Fruit fly (Drosophila melanogaster) whole organism, embryonic: ENCODE results near the gene CG5043.

ENCODE experiments used
- B-H1 ChIP-seq: fragments of 200-800 bp; sonication (Bioruptor generic); IDR thresholded peaks from 3 replicates; pipeline ENCODE4 v1.3.6; 2022; ENCODE audit warnings: missing biosample characterization, missing genetic modification characterization
- Bteb2 ChIP-seq: fragments of 200-800 bp; sonication (Bioruptor generic); optimal IDR thresholded peaks from 2 replicates; lab custom pipeline; 2016; ENCODE audit warnings: missing biosample characterization, missing genetic modification characterization
- CG10321 ChIP-seq: fragments of 200-800 bp; sonication (Bioruptor generic); IDR thresholded peaks from 2 replicates; pipeline ENCODE4 v1.3.6; 2022; ENCODE audit warnings: missing biosample characterization, missing genetic modification characterization
- CG10959 ChIP-seq: fragments of 200-800 bp; sonication (Bioruptor generic); IDR thresholded peaks from 2 replicates; pipeline ENCODE4 v1.3.6; 2022; ENCODE audit warnings: missing biosample characterization, missing genetic modification characterization
- CG11504 ChIP-seq: fragments of 200-800 bp; sonication (Bioruptor generic); optimal IDR thresholded peaks from 3 replicates; lab custom pipeline; 2019; ENCODE audit warnings: missing biosample characterization, mild to moderate bottlenecking, missing genetic modification characterization, moderate library complexity
- CG12299 ChIP-seq: fragments of 200-800 bp; sonication (Bioruptor generic); optimal IDR thresholded peaks from 2 replicates; lab custom pipeline; 2018; ENCODE audit warnings: missing biosample characterization, mild to moderate bottlenecking, missing genetic modification characterization
- CG12942 ChIP-seq: fragments of 200-800 bp; sonication (Bioruptor generic); optimal IDR thresholded peaks from 3 replicates; lab custom pipeline; 2016; ENCODE audit warnings: missing biosample characterization, missing genetic modification characterization
- CG13296 ChIP-seq: fragments of 200-800 bp; sonication (Bioruptor generic); optimal IDR thresholded peaks from 3 replicates; lab custom pipeline; 2018; ENCODE audit warnings: missing biosample characterization, mild to moderate bottlenecking, missing genetic modification characterization
- CG15073 ChIP-seq: fragments of 200-800 bp; sonication (Bioruptor generic); optimal IDR thresholded peaks from 2 replicates; lab custom pipeline; 2016; ENCODE audit warnings: missing biosample characterization, missing genetic modification characterization
- CG1647 ChIP-seq: fragments of 200-800 bp; sonication (Bioruptor generic); optimal IDR thresholded peaks from 3 replicates; lab custom pipeline; 2016; ENCODE audit warnings: missing biosample characterization, missing genetic modification characterization
- CG16779 ChIP-seq: fragments of 200-800 bp; sonication (Bioruptor generic); IDR thresholded peaks from 2 replicates; pipeline ENCODE4 v1.3.6; 2022; ENCODE audit warnings: missing biosample characterization, missing genetic modification characterization
- CG17912 ChIP-seq: fragments of 200-800 bp; sonication (Bioruptor generic); optimal IDR thresholded peaks from 2 replicates; lab custom pipeline; 2018; ENCODE audit warnings: missing biosample characterization, mild to moderate bottlenecking, missing genetic modification characterization
- CG3281 ChIP-seq: fragments of 200-800 bp; sonication (Bioruptor generic); optimal IDR thresholded peaks from 3 replicates; lab custom pipeline; 2017; ENCODE audit warnings: missing biosample characterization, mild to moderate bottlenecking, missing genetic modification characterization
- CG4360 ChIP-seq: fragments of 200-800 bp; sonication (Bioruptor generic); IDR thresholded peaks from 2 replicates; pipeline ENCODE4 v1.3.6; 2022; ENCODE audit warnings: missing biosample characterization, missing genetic modification characterization
- CG4404 ChIP-seq: fragments of 200-800 bp; sonication (Bioruptor generic); IDR thresholded peaks from 2 replicates; pipeline ENCODE4 v1.3.6; 2022; ENCODE audit warnings: missing biosample characterization, missing genetic modification characterization
- CG9215 ChIP-seq: fragments of 200-800 bp; sonication (Bioruptor generic); IDR thresholded peaks from 2 replicates; pipeline ENCODE4 v1.3.6; 2022; ENCODE audit warnings: missing biosample characterization, missing genetic modification characterization
- CG9437 ChIP-seq: fragments of 200-800 bp; sonication (Bioruptor generic); optimal IDR thresholded peaks from 2 replicates; lab custom pipeline; 2018; ENCODE audit warnings: missing biosample characterization, mild to moderate bottlenecking, missing genetic modification characterization
- Camta ChIP-seq: fragments of 200-800 bp; sonication (Bioruptor generic); optimal IDR thresholded peaks from 2 replicates; lab custom pipeline; 2016; ENCODE audit warnings: missing biosample characterization, missing genetic modification characterization
- Dll ChIP-seq: fragments of 200-800 bp; sonication (Bioruptor generic); IDR thresholded peaks from 4 replicates; pipeline ENCODE4 v1.3.6; 2022; ENCODE audit warnings: missing biosample characterization, missing genetic modification characterization; ENCODE audit not compliant: partially characterized antibody
- Elba2 ChIP-seq: fragments of 200-800 bp; sonication (Bioruptor generic); optimal IDR thresholded peaks from 3 replicates; lab custom pipeline; 2016; ENCODE audit warnings: missing biosample characterization, missing genetic modification characterization
- HLH3B ChIP-seq: fragments of 200-800 bp; sonication (Bioruptor generic); IDR thresholded peaks from 2 replicates; pipeline ENCODE4 v1.3.6; 2022; ENCODE audit warnings: missing biosample characterization, missing genetic modification characterization
- MBD-R2 ChIP-seq: fragments of 200-800 bp; sonication (Bioruptor generic); IDR thresholded peaks from 2 replicates; pipeline ENCODE4 v1.3.6; 2022; ENCODE audit warnings: missing biosample characterization, missing genetic modification characterization
- NFAT ChIP-seq: fragments of 200-800 bp; sonication (Bioruptor generic); IDR thresholded peaks from 2 replicates; pipeline ENCODE4 v1.3.6; 2022; ENCODE audit warnings: missing biosample characterization, missing genetic modification characterization
- Oli ChIP-seq: fragments of 200-800 bp; sonication (Bioruptor generic); optimal IDR thresholded peaks from 2 replicates; lab custom pipeline; 2018; ENCODE audit warnings: missing biosample characterization, mild to moderate bottlenecking, missing genetic modification characterization, moderate library complexity
- Optix ChIP-seq: fragments of 200-800 bp; sonication (Bioruptor generic); IDR thresholded peaks from 3 replicates; pipeline ENCODE4 v1.3.6; 2022; ENCODE audit warnings: missing biosample characterization, missing genetic modification characterization
- Trl ChIP-seq, 3 experiments: fragments of >200 bp in 2 of 3; fragments of 200-800 bp in 1 of 3; sonication (Bioruptor generic) in 1 of 3; optimal IDR thresholded peaks; 2 replicates in 1 of 3; 3 replicates in 2 of 3; lab custom pipeline; 2016 to 2017; ENCODE audit warnings: missing biosample characterization in 1 of 3, missing genetic modification characterization in 1 of 3
- ab ChIP-seq: fragments of 200-800 bp; sonication (Bioruptor generic); optimal IDR thresholded peaks from 2 replicates; lab custom pipeline; 2016; ENCODE audit warnings: missing biosample characterization, missing genetic modification characterization
- aop ChIP-seq: fragments of 200-800 bp; sonication (Bioruptor generic); IDR thresholded peaks from 2 replicates; pipeline ENCODE4 v1.3.6; 2022; ENCODE audit warnings: missing biosample characterization, missing genetic modification characterization
- ase ChIP-seq: fragments of 200-800 bp; sonication (Bioruptor generic); IDR thresholded peaks from 3 replicates; pipeline ENCODE4 v1.3.6; 2022; ENCODE audit warnings: missing biosample characterization, missing genetic modification characterization
- bab2 ChIP-seq: fragments of 200-800 bp; sonication (Bioruptor generic); optimal IDR thresholded peaks from 2 replicates; lab custom pipeline; 2016; ENCODE audit warnings: missing biosample characterization, missing genetic modification characterization
- bsh ChIP-seq, 2 experiments: fragments of 200-800 bp; sonication (Bioruptor generic); optimal IDR thresholded peaks; 2 replicates each; lab custom pipeline; 2017 to 2018; ENCODE audit warnings: mild to moderate bottlenecking in 2 of 2, missing biosample characterization in 2 of 2, missing genetic modification characterization in 2 of 2, moderate library complexity in 1 of 2
- chinmo ChIP-seq: fragments of 200-800 bp; sonication (Bioruptor generic); IDR thresholded peaks from 4 replicates; pipeline ENCODE4 v1.3.6; 2022; ENCODE audit warnings: missing biosample characterization, missing genetic modification characterization; ENCODE audit not compliant: partially characterized antibody
- disco-r ChIP-seq: fragments of 200-800 bp; sonication (Bioruptor generic); optimal IDR thresholded peaks from 2 replicates; lab custom pipeline; 2016; ENCODE audit warnings: missing biosample characterization, missing genetic modification characterization
- dmrt99B ChIP-seq: fragments of 200-800 bp; sonication (Bioruptor generic); optimal IDR thresholded peaks from 2 replicates; lab custom pipeline; 2018; ENCODE audit warnings: missing biosample characterization, mild to moderate bottlenecking, missing genetic modification characterization, moderate library complexity
- dpn ChIP-seq, 2 experiments: fragments of 200-800 bp; sonication (Bioruptor generic); optimal IDR thresholded peaks; 3 replicates each; lab custom pipeline; 2016; ENCODE audit warnings: missing biosample characterization in 2 of 2, missing genetic modification characterization in 2 of 2
- dysf ChIP-seq: fragments of 200-800 bp; sonication (Bioruptor generic); IDR thresholded peaks from 3 replicates; pipeline ENCODE4 v1.3.6; 2022; ENCODE audit warnings: missing biosample characterization, missing genetic modification characterization
- en ChIP-seq: fragments of 200-800 bp; sonication (Bioruptor generic); optimal IDR thresholded peaks from 2 replicates; lab custom pipeline; 2016; ENCODE audit warnings: missing biosample characterization, missing genetic modification characterization
- ewg ChIP-seq: fragments of 200-800 bp; sonication (Bioruptor generic); optimal IDR thresholded peaks from 3 replicates; lab custom pipeline; 2017; ENCODE audit warnings: mild to moderate bottlenecking, missing biosample characterization, missing genetic modification reagents, missing genetic modification characterization
- grau ChIP-seq: fragments of 200-800 bp; optimal IDR thresholded peaks from 3 replicates; lab custom pipeline; 2019; ENCODE audit warnings: missing biosample characterization, mild to moderate bottlenecking, missing genetic modification characterization, moderate library complexity
- gro ChIP-seq: fragments of 200-800 bp; sonication (Bioruptor generic); optimal IDR thresholded peaks from 2 replicates; lab custom pipeline; 2016; ENCODE audit warnings: missing biosample characterization, missing genetic modification characterization
- hbn ChIP-seq: fragments of 200-800 bp; sonication (Bioruptor generic); IDR thresholded peaks from 2 replicates; pipeline ENCODE4 v1.3.6; 2022; ENCODE audit warnings: missing biosample characterization, missing genetic modification characterization; ENCODE audit not compliant: partially characterized antibody
- lmd ChIP-seq: fragments of 200-800 bp; sonication (Bioruptor generic); IDR thresholded peaks from 2 replicates; pipeline ENCODE4 v1.3.6; 2022; ENCODE audit warnings: missing biosample characterization, missing genetic modification characterization
- luna ChIP-seq: fragments of 200-800 bp; sonication (Bioruptor generic); optimal IDR thresholded peaks from 2 replicates; lab custom pipeline; 2016; ENCODE audit warnings: missing biosample characterization, missing genetic modification characterization
- maf-S ChIP-seq: fragments of 200-800 bp; sonication (Bioruptor generic); optimal IDR thresholded peaks from 2 replicates; lab custom pipeline; 2016; ENCODE audit warnings: missing biosample characterization, missing genetic modification characterization
- nerfin-2 ChIP-seq: fragments of 200-800 bp; sonication (Bioruptor generic); IDR thresholded peaks from 2 replicates; pipeline ENCODE4 v1.3.6; 2022; ENCODE audit warnings: missing biosample characterization, missing genetic modification characterization; ENCODE audit not compliant: partially characterized antibody
- salm ChIP-seq: fragments of 200-800 bp; sonication (Bioruptor generic); optimal IDR thresholded peaks from 2 replicates; lab custom pipeline; 2018; ENCODE audit warnings: missing biosample characterization, mild to moderate bottlenecking, missing genetic modification characterization
- tup ChIP-seq: fragments of 200-800 bp; sonication (Bioruptor generic); optimal IDR thresholded peaks from 2 replicates; lab custom pipeline; 2016; ENCODE audit warnings: missing biosample characterization, mild to moderate bottlenecking, missing genetic modification characterization, moderate library complexity
- wek ChIP-seq: fragments of 200-800 bp; sonication (Bioruptor generic); optimal IDR thresholded peaks from 3 replicates; lab custom pipeline; 2018; ENCODE audit warnings: missing biosample characterization, mild to moderate bottlenecking, missing genetic modification characterization, moderate library complexity
- zen ChIP-seq: fragments of 200-800 bp; sonication (Bioruptor generic); optimal IDR thresholded peaks from 3 replicates; lab custom pipeline; 2018; ENCODE audit warnings: missing biosample characterization, mild to moderate bottlenecking, missing genetic modification characterization, moderate library complexity

The CG5043 gene

dm6 chr2L:17480943-17481580 is 47.4 kb downstream of the CG5043 start, which contains the start of the genes fws and Lamtor3 (continued):
- TF ChIP-seq dmrt99B (tag; lab: Kevin White, UChicago) (peak; percentile 98), luna (GFP tag; lab: Kevin White, UChicago) (peak; percentile 11), dpn (GFP tag; optimal IDR thresholded peaks at IDR 0.05; lab: Kevin White, UChicago) (peak; percentile 79 to 98), salm (tag; lab: Kevin White, UChicago) (peak; percentile 96), disco-r (GFP tag; lab: Kevin White, UChicago) (peak; percentile 73), bsh (GFP tag; optimal IDR thresholded peaks at IDR 0.05; lab: Kevin White, UChicago) (peak; percentile 95 to 99), CG4360 (GFP tag; lab: Robert Waterston, UW) (peak; percentile 90), CG17912 (peak; percentile 19), CG16779 (GFP tag; lab: Robert Waterston, UW) (peak; percentile 98), maf-S (GFP tag; lab: Kevin White, UChicago) (peak; percentile 86), Bteb2 (GFP tag; lab: Kevin White, UChicago) (peak; percentile 90), gro (GFP tag; lab: Kevin White, UChicago) (peak; percentile 73), bab2 (GFP tag; lab: Kevin White, UChicago) (peak; percentile 95), nerfin-2 (0 out of 2 replicates have a peak, but pooled peaks have one; percentile 42), CG4404 (GFP tag; lab: Robert Waterston, UW) (peak; percentile 99), grau (tag; lab: Kevin White, UChicago) (peak; percentile 97), NFAT (GFP tag; lab: Robert Waterston, UW) (peak; percentile 99), ab (GFP tag; lab: Kevin White, UChicago) (peak; percentile 81), CG9437 (peak; percentile 96), lmd (GFP tag; lab: Robert Waterston, UW) (peak; percentile 100), HLH3B (GFP tag; lab: Robert Waterston, UW) (peak; percentile 99), Dll (peak; percentile 74), Camta (GFP tag; lab: Kevin White, UChicago) (peak; percentile 71), CG11504 (tag; lab: Kevin White, UChicago) (peak; percentile 95), MBD-R2 (GFP tag; lab: Robert Waterston, UW) (peak; percentile 100), CG9215 (GFP tag; lab: Robert Waterston, UW) (peak; percentile 98), B-H1 (GFP tag; lab: Robert Waterston, UW) (peak; percentile 99), zen (tag; lab: Kevin White, UChicago) (peak; percentile 98), CG13296 (GFP tag; lab: Kevin White, UChicago) (peak; percentile 96), Trl (optimal IDR thresholded peaks at IDR 0.05; lab: Kevin White, UChicago) (no peak), Trl (GFP tag; optimal IDR thresholded peaks at IDR 0.05; lab: Kevin White, UChicago) (peak; percentile 77), CG3281 (GFP tag; lab: Kevin White, UChicago) (peak; percentile 97), ewg (GFP tag; lab: Kevin White, UChicago) (peak; percentile 97), hbn (GFP tag; lab: Robert Waterston, UW) (peak; percentile 27; the same call in 1 of the 2 replicates), CG12299 (tag; lab: Kevin White, UChicago) (peak; percentile 94), en (peak; percentile 31), CG10321 (peak; percentile 87), CG15073 (peak; percentile 79), wek (GFP tag; lab: Kevin White, UChicago) (peak; percentile 69), Elba2 (GFP tag; lab: Kevin White, UChicago) (peak; percentile 75), CG10959 (GFP tag; lab: Robert Waterston, UW) (peak; percentile 96), CG12942 (GFP tag; lab: Kevin White, UChicago) (peak; percentile 96), chinmo (GFP tag; lab: Robert Waterston, UW) (0 out of 4 replicates have a peak, but pooled peaks have one; percentile 14), Oli (peak; percentile 99), tup (peak; percentile 86), CG1647 (GFP tag; lab: Kevin White, UChicago) (peak; percentile 83), ase (peak; percentile 100), aop (peak; percentile 93), Optix (GFP tag; lab: Robert Waterston, UW) (peak; percentile 99), dysf (GFP tag; lab: Robert Waterston, UW) (peak; percentile 99)
